Worm (Caenorhabditis elegans) whole organism, young adult: ENCODE measurements around the gene arle-14.

Experiments
- B0019.2 ChIP-seq: fragments of 200-800 bp; sonication (Bioruptor generic); conservative IDR thresholded peaks from 2 replicates; pipeline ENCODE4 v1.3.6; 2022; ENCODE audit warnings: missing genetic modification reagents, missing genetic modification characterization, missing compliant biosample characterization
- B0035.1 ChIP-seq: sonication (generic microtip); optimal IDR thresholded peaks from 2 replicates; lab custom pipeline; 2016; ENCODE audit warnings: missing genetic modification characterization, mild to moderate bottlenecking, missing compliant biosample characterization, missing genotype, missing genetic modification reagents
- B0261.1 ChIP-seq: sonication (generic microtip); optimal IDR thresholded peaks from 2 replicates; lab custom pipeline; 2016; ENCODE audit warnings: mild to moderate bottlenecking, missing genetic modification characterization, moderate library complexity, missing compliant biosample characterization
- C06A6.2 ChIP-seq: fragments of 200-800 bp; sonication (Bioruptor generic); conservative IDR thresholded peaks from 2 replicates; pipeline ENCODE4 v1.3.6; 2022; ENCODE audit warnings: missing genetic modification characterization, missing compliant biosample characterization
- F10E7.11 ChIP-seq: sonication (generic microtip); optimal IDR thresholded peaks from 2 replicates; lab custom pipeline; 2017; ENCODE audit warnings: mild to moderate bottlenecking, missing genetic modification characterization, moderate library complexity, missing compliant biosample characterization
- F23B12.7 ChIP-seq: sonication (generic microtip); optimal IDR thresholded peaks from 2 replicates; lab custom pipeline; 2017; ENCODE audit warnings: missing genetic modification characterization, mild to moderate bottlenecking, missing compliant biosample characterization, antibody characterized with exemption, moderate library complexity; ENCODE audit not compliant: insufficient read depth
- F37B4.10 ChIP-seq: fragments of 200-800 bp; sonication (Bioruptor generic); IDR thresholded peaks from 2 replicates; pipeline ENCODE4 v1.3.6; 2022; ENCODE audit warnings: missing genetic modification characterization, missing compliant biosample characterization
- F49E8.2 ChIP-seq: sonication (generic microtip); optimal IDR thresholded peaks from 3 replicates; lab custom pipeline; 2017; ENCODE audit warnings: missing genetic modification characterization, mild to moderate bottlenecking, missing compliant biosample characterization, antibody characterized with exemption, moderate library complexity; ENCODE audit not compliant: insufficient read depth
- F55B11.4 ChIP-seq: sonication (generic microtip); optimal IDR thresholded peaks from 2 replicates; lab custom pipeline; 2016; ENCODE audit warnings: missing compliant biosample characterization, missing genetic modification characterization, borderline replicate concordance; ENCODE audit not compliant: insufficient read depth
- F57C9.4 ChIP-seq: sonication (generic microtip); optimal IDR thresholded peaks from 2 replicates; lab custom pipeline; 2017; ENCODE audit warnings: mild to moderate bottlenecking, missing genetic modification characterization, missing compliant biosample characterization
- K11D2.4 ChIP-seq: fragments of 200-800 bp; sonication (Bioruptor generic); IDR thresholded peaks from 2 replicates; pipeline ENCODE4 v1.3.6; 2022; ENCODE audit warnings: missing genetic modification reagents, missing genetic modification characterization, missing compliant biosample characterization
- T07F8.4 ChIP-seq: sonication (generic microtip); optimal IDR thresholded peaks from 2 replicates; lab custom pipeline; 2016; ENCODE audit warnings: mild to moderate bottlenecking, missing genetic modification characterization, moderate library complexity, missing compliant biosample characterization
- Y53G8AR.9 ChIP-seq: fragments of 200-800 bp; sonication (Bioruptor generic); conservative IDR thresholded peaks from 2 replicates; pipeline ENCODE4 v1.3.6; 2022; ENCODE audit warnings: missing genetic modification reagents, missing genetic modification characterization, missing compliant biosample characterization
- Y67H2A.10 ChIP-seq: fragments of 200-800 bp; sonication (Bioruptor generic); conservative IDR thresholded peaks from 2 replicates; pipeline ENCODE4 v1.3.6; 2022; ENCODE audit warnings: missing genetic modification reagents, missing genetic modification characterization, missing compliant biosample characterization
- attf-3 ChIP-seq: fragments of 200-800 bp; sonication (Bioruptor generic); conservative IDR thresholded peaks from 2 replicates; pipeline ENCODE4 v1.3.6; 2022; ENCODE audit warnings: missing genetic modification reagents, missing genetic modification characterization, missing compliant biosample characterization
- attf-5 ChIP-seq: fragments of 200-800 bp; sonication (Bioruptor generic); optimal IDR thresholded peaks from 2 replicates; lab custom pipeline; 2018; ENCODE audit warnings: mild to moderate bottlenecking, missing genetic modification characterization, missing compliant biosample characterization
- bed-1 ChIP-seq: fragments of 200-800 bp; sonication (Bioruptor generic); IDR thresholded peaks from 2 replicates; pipeline ENCODE4 v1.3.6; 2022; ENCODE audit warnings: missing genetic modification reagents, missing genetic modification characterization, missing compliant biosample characterization
- ccch-3 ChIP-seq: fragments of 200-800 bp; sonication (Bioruptor generic); optimal IDR thresholded peaks from 2 replicates; lab custom pipeline; 2018; ENCODE audit warnings: mild to moderate bottlenecking, missing genetic modification characterization, missing compliant biosample characterization
- ceh-58 ChIP-seq: fragments of 200-800 bp; sonication (Bioruptor generic); IDR thresholded peaks from 2 replicates; pipeline ENCODE4 v1.3.6; 2022; ENCODE audit warnings: missing genetic modification characterization, missing compliant biosample characterization
- ceh-79 ChIP-seq: sonication (generic microtip); optimal IDR thresholded peaks from 2 replicates; lab custom pipeline; 2017; ENCODE audit warnings: mild to moderate bottlenecking, missing genetic modification characterization, missing compliant biosample characterization
- ceh-91 ChIP-seq: fragments of 200-800 bp; sonication (Bioruptor generic); IDR thresholded peaks from 2 replicates; pipeline ENCODE4 v1.3.6; 2022; ENCODE audit warnings: missing genetic modification reagents, missing genetic modification characterization, missing compliant biosample characterization
- dpff-1 ChIP-seq: sonication (generic microtip); optimal IDR thresholded peaks from 2 replicates; lab custom pipeline; 2017; ENCODE audit warnings: mild to moderate bottlenecking, missing genetic modification characterization, missing compliant biosample characterization
- efl-1 ChIP-seq: fragments of 150-350 bp; optimal IDR thresholded peaks from 2 replicates; lab custom pipeline; 2014; ENCODE audit warnings: missing biosample characterization, missing genetic modification reagents, missing genetic modification characterization
- fkh-3 ChIP-seq: sonication (generic microtip); optimal IDR thresholded peaks from 2 replicates; lab custom pipeline; 2016; ENCODE audit warnings: mild to moderate bottlenecking, missing genetic modification characterization, missing compliant biosample characterization
- him-1 ChIP-seq: sonication (generic microtip); optimal IDR thresholded peaks from 2 replicates; lab custom pipeline; 2016; ENCODE audit warnings: missing genotype, missing genetic modification reagents, missing genetic modification characterization, missing compliant biosample characterization
- hlh-26 ChIP-seq: fragments of 200-800 bp; sonication (Bioruptor generic); conservative IDR thresholded peaks from 2 replicates; pipeline ENCODE4 v1.3.6; 2022; ENCODE audit warnings: missing genetic modification reagents, missing genetic modification characterization, missing compliant biosample characterization
- hsf-1 ChIP-seq: fragments of 200-800 bp; sonication (Bioruptor generic); IDR thresholded peaks from 2 replicates; pipeline ENCODE4 v1.3.6; 2022; ENCODE audit warnings: missing genetic modification reagents, missing genetic modification characterization, missing compliant biosample characterization
- lin-26 ChIP-seq: fragments of 200-800 bp; sonication (Bioruptor generic); IDR thresholded peaks from 2 replicates; pipeline ENCODE4 v1.3.6; 2022; ENCODE audit warnings: missing genetic modification reagents, missing genetic modification characterization, missing compliant biosample characterization
- lir-1 ChIP-seq: fragments of 200-800 bp; sonication (Bioruptor generic); conservative IDR thresholded peaks from 2 replicates; pipeline ENCODE4 v1.3.6; 2022; ENCODE audit warnings: missing genetic modification reagents, missing genetic modification characterization, missing compliant biosample characterization
- madf-6 ChIP-seq: fragments of 200-800 bp; sonication (Bioruptor generic); IDR thresholded peaks from 2 replicates; pipeline ENCODE4 v1.3.6; 2022; ENCODE audit warnings: missing genetic modification reagents, missing genetic modification characterization, missing compliant biosample characterization
- madf-8 ChIP-seq: fragments of 200-800 bp; sonication (Bioruptor generic); conservative IDR thresholded peaks from 2 replicates; pipeline ENCODE4 v1.3.6; 2022; ENCODE audit warnings: missing genetic modification reagents, missing genetic modification characterization, missing compliant biosample characterization
- nfya-1 ChIP-seq: sonication (generic microtip); optimal IDR thresholded peaks from 2 replicates; lab custom pipeline; 2017; ENCODE audit warnings: antibody characterized with exemption, missing compliant biosample characterization, missing genetic modification characterization, borderline replicate concordance; ENCODE audit not compliant: insufficient read depth
- nhr-120 ChIP-seq: fragments of 200-800 bp; sonication (Bioruptor generic); IDR thresholded peaks from 2 replicates; pipeline ENCODE4 v1.3.6; 2022; ENCODE audit warnings: missing genetic modification characterization, missing compliant biosample characterization
- nhr-179 ChIP-seq: sonication (generic microtip); optimal IDR thresholded peaks from 2 replicates; lab custom pipeline; 2016; ENCODE audit warnings: mild to moderate bottlenecking, missing genetic modification characterization, missing compliant biosample characterization
- nhr-27 ChIP-seq: fragments of 200-800 bp; sonication (Bioruptor generic); optimal IDR thresholded peaks from 2 replicates; lab custom pipeline; 2018; ENCODE audit warnings: mild to moderate bottlenecking, missing genetic modification characterization, moderate library complexity, missing compliant biosample characterization
- pbrm-1 ChIP-seq: fragments of 200-800 bp; sonication (Bioruptor generic); IDR thresholded peaks from 2 replicates; pipeline ENCODE4 v1.3.6; 2022; ENCODE audit warnings: missing genetic modification reagents, missing genetic modification characterization, missing compliant biosample characterization
- rcor-1 ChIP-seq: fragments of 200-800 bp; sonication (Bioruptor generic); IDR thresholded peaks from 2 replicates; pipeline ENCODE4 v1.3.6; 2022; ENCODE audit warnings: missing genetic modification reagents, missing genetic modification characterization, missing compliant biosample characterization
- snpc-1.1 ChIP-seq: sonication (generic microtip); optimal IDR thresholded peaks from 2 replicates; lab custom pipeline; 2017; ENCODE audit warnings: missing genetic modification characterization, mild to moderate bottlenecking, missing compliant biosample characterization, antibody characterized with exemption, moderate library complexity, missing genotype, missing genetic modification reagents; ENCODE audit not compliant: insufficient read depth
- snpc-1.3 ChIP-seq: sonication (generic microtip); optimal IDR thresholded peaks from 2 replicates; lab custom pipeline; 2017; ENCODE audit warnings: missing genetic modification characterization, mild to moderate bottlenecking, missing compliant biosample characterization, antibody characterized with exemption, moderate library complexity, missing genotype, missing genetic modification reagents; ENCODE audit not compliant: insufficient read depth
- snpc-3.4 ChIP-seq: sonication (generic microtip); optimal IDR thresholded peaks from 2 replicates; lab custom pipeline; 2017; ENCODE audit warnings: missing genetic modification characterization, mild to moderate bottlenecking, missing compliant biosample characterization, antibody characterized with exemption, moderate library complexity, missing genotype, missing genetic modification reagents
- somi-1 ChIP-seq: fragments of 200-800 bp; sonication (Bioruptor generic); optimal IDR thresholded peaks from 2 replicates; lab custom pipeline; 2018; ENCODE audit warnings: mild to moderate bottlenecking, missing genetic modification characterization, missing compliant biosample characterization
- tbp1 ChIP-seq: fragments of 200-800 bp; sonication (Bioruptor generic); optimal IDR thresholded peaks from 2 replicates; lab custom pipeline; 2018; ENCODE audit warnings: mild to moderate bottlenecking, missing genetic modification characterization, missing compliant biosample characterization
- tbx-9 ChIP-seq: sonication (generic microtip); optimal IDR thresholded peaks from 2 replicates; lab custom pipeline; 2016; ENCODE audit warnings: borderline replicate concordance, missing genetic modification characterization, inconsistent platforms, missing compliant biosample characterization
- unc-130 ChIP-seq: sonication (generic microtip); optimal IDR thresholded peaks from 2 replicates; lab custom pipeline; 2016; ENCODE audit warnings: missing genetic modification reagents, missing genetic modification characterization, missing compliant biosample characterization
- xnd-1 ChIP-seq: sonication (generic microtip); optimal IDR thresholded peaks from 2 replicates; lab custom pipeline; 2016; ENCODE audit warnings: missing genotype, missing genetic modification reagents, missing genetic modification characterization, missing compliant biosample characterization
- zim-3 ChIP-seq: sonication (generic microtip); optimal IDR thresholded peaks from 2 replicates; lab custom pipeline; 2017; ENCODE audit warnings: mild to moderate bottlenecking, missing genetic modification characterization, moderate library complexity, missing compliant biosample characterization
- ztf-26 ChIP-seq: sonication (generic microtip); optimal IDR thresholded peaks from 2 replicates; lab custom pipeline; 2017; ENCODE audit warnings: missing genetic modification characterization, missing compliant biosample characterization
- ztf-6 ChIP-seq: fragments of 200-800 bp; sonication (Bioruptor generic); IDR thresholded peaks from 2 replicates; pipeline ENCODE4 v1.3.6; 2022; ENCODE audit warnings: missing genetic modification reagents, missing genetic modification characterization, missing compliant biosample characterization

The arle-14 gene

DNA sequence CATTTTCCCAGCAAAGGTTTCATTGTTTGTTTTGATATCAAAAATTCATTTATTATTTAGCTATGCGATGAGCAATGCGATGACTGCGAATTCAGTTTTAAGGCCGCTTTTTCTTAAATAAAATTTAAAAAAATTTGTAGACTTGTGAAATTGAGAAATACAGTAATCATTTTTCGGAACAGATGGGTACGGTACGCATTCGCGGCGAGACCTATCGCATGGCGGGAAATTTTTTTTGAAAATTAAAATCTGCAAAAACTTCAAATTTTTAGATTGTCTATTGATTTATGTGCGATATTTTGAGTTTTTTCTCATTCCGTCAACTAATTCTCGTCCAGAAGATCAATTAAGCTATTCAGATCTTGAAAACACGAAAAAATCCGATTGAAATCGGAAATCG is 29.2 kb upstream of the arle-14 start (continued):
- TF ChIP-seq F55B11.4 (tag; lab: Kevin White, UChicago), result no peak
- TF ChIP-seq nhr-120 (GFP tag; lab: Robert Waterston, UW), result no peak
- TF ChIP-seq nhr-27 (tag; lab: Kevin White, UChicago), result no peak
- peak; percentile 86 for TF ChIP-seq rcor-1
- TF ChIP-seq nfya-1 (tag; lab: Kevin White, UChicago), result no peak
- no peak for TF ChIP-seq ceh-79 (tag; lab: Kevin White, UChicago)
- peak; percentile 100 for TF ChIP-seq madf-6 (GFP tag; lab: Robert Waterston, UW)
- TF ChIP-seq T07F8.4, result no peak
- peak; percentile 66 for TF ChIP-seq snpc-1.3 (tag; lab: Kevin White, UChicago)
- TF ChIP-seq attf-5, result no peak
- TF ChIP-seq K11D2.4 (GFP tag; lab: Robert Waterston, UW), result no peak
- TF ChIP-seq F23B12.7, result no peak
- TF ChIP-seq xnd-1 (tag; lab: Kevin White, UChicago), result peak; percentile 100
- TF ChIP-seq ztf-6 (GFP tag; lab: Robert Waterston, UW), result no peak
- TF ChIP-seq B0261.1 (tag; lab: Kevin White, UChicago), result no peak
- no peak for TF ChIP-seq hlh-26
- peak; percentile 97 for TF ChIP-seq ceh-91 (GFP tag; lab: Robert Waterston, UW)
- no peak for TF ChIP-seq B0035.1 (tag; lab: Kevin White, UChicago)
- peak; percentile 84 for TF ChIP-seq hsf-1 (GFP tag; lab: Robert Waterston, UW)
- TF ChIP-seq madf-8 (GFP tag; lab: Robert Waterston, UW), result peak; percentile 100
- no peak for TF ChIP-seq attf-3
- no peak for TF ChIP-seq F10E7.11 (tag; lab: Kevin White, UChicago)
- TF ChIP-seq C06A6.2 (GFP tag; lab: Robert Waterston, UW), result no peak
- TF ChIP-seq ztf-26 (tag; lab: Kevin White, UChicago), result no peak
- TF ChIP-seq F37B4.10 (GFP tag; lab: Robert Waterston, UW), result no peak
- TF ChIP-seq lin-26, result no peak
- no peak for TF ChIP-seq fkh-3 (tag; lab: Kevin White, UChicago)
- peak; percentile 85 for TF ChIP-seq snpc-1.1 (tag; lab: Kevin White, UChicago)
- TF ChIP-seq Y53G8AR.9 (GFP tag; lab: Robert Waterston, UW), result peak; percentile 83
- TF ChIP-seq tbx-9, result no peak
- TF ChIP-seq efl-1, result peak; percentile 100
- no peak for TF ChIP-seq him-1 (tag; lab: Kevin White, UChicago)
- no peak for TF ChIP-seq dpff-1 (tag; lab: Kevin White, UChicago)
- TF ChIP-seq somi-1 (GFP tag; lab: Kevin White, UChicago), result no peak
- peak; percentile 85 for TF ChIP-seq B0019.2 (GFP tag; lab: Robert Waterston, UW)
- peak; percentile 90 for TF ChIP-seq F49E8.2 (tag; lab: Kevin White, UChicago)
- no peak for TF ChIP-seq F57C9.4 (tag; lab: Kevin White, UChicago)
- TF ChIP-seq bed-1 (GFP tag; lab: Robert Waterston, UW), result no peak
- TF ChIP-seq pbrm-1 (GFP tag; lab: Robert Waterston, UW), result peak; percentile 72; the same call in 1 of the 2 replicates
- no peak; the same call in 1 of the 2 replicates for TF ChIP-seq lir-1
- TF ChIP-seq Y67H2A.10 (GFP tag; lab: Robert Waterston, UW), result no peak
- TF ChIP-seq tbp1 (GFP tag; lab: Kevin White, UChicago), result peak; percentile 64
- peak; percentile 89 for TF ChIP-seq unc-130
- no peak for TF ChIP-seq zim-3 (tag; lab: Kevin White, UChicago)
- no peak for TF ChIP-seq nhr-179 (tag; lab: Kevin White, UChicago)
- TF ChIP-seq ceh-58, result no peak
- TF ChIP-seq ccch-3 (GFP tag; lab: Kevin White, UChicago), result no peak
- peak; percentile 85 for TF ChIP-seq snpc-3.4
